Worm (Caenorhabditis elegans): ENCODE results near the gene dsl-6.
"Not testable (repeated sequence)": the region's sequence is repeated elsewhere in the genome, so short reads cannot be mapped to it uniquely, and the experiment has no call there.

The dsl-6 gene

ce11 chrIV:11398267-11398825, at the start of gene dsl-6:
TSS of gene dsl-6 (minus strand) at chrIV:11398317.
- TF ChIP-seq F13C5.2 (tag; optimal IDR thresholded peaks at IDR 0.05); tbx-37 (GFP tag; conservative IDR thresholded peaks at IDR 0.05); B0310.2 (tag; optimal IDR thresholded peaks at IDR 0.05): not testable (repeated sequence)

- TF ChIP-seq ceh-36 (tag; optimal IDR thresholded peaks at IDR 0.05) (no peak), hmbx-1 (tag; optimal IDR thresholded peaks at IDR 0.05) (no peak)
These were observed 40.1 kb upstream of the dsl-6 start for ce11 chrIV:11438255-11438654.

ce11 chrIV:11435761-11436160, 37.6 kb upstream of the dsl-6 start:
- TF ChIP-seq flt-1 (GFP tag; IDR thresholded peaks at IDR 0.05) (no peak), sea-1 (GFP tag; conservative IDR thresholded peaks at IDR 0.05) (no peak), tbx-11 (GFP tag; IDR thresholded peaks at IDR 0.05) (no peak), pes-1 (GFP tag; IDR thresholded peaks at IDR 0.05) (no peak), ets-7 (tag; optimal IDR thresholded peaks at IDR 0.05) (no peak), tbx-37 (GFP tag; conservative IDR thresholded peaks at IDR 0.05) (no peak), F13C5.2 (tag; optimal IDR thresholded peaks at IDR 0.05) (no peak), hmbx-1 (tag; optimal IDR thresholded peaks at IDR 0.05) (no peak), ama-1 (optimal IDR thresholded peaks at IDR 0.05) (no peak), hmg-4 (GFP tag; optimal IDR thresholded peaks at IDR 0.05) (no peak), tra-4 (tag; optimal IDR thresholded peaks at IDR 0.05) (no peak), ceh-13 (GFP tag; optimal IDR thresholded peaks at IDR 0.05) (no peak), hnd-1 (tag; optimal IDR thresholded peaks at IDR 0.05) (no peak), B0310.2 (tag; optimal IDR thresholded peaks at IDR 0.05) (no peak), ceh-36 (tag; optimal IDR thresholded peaks at IDR 0.05) (no peak), scrt-1 (GFP tag; IDR thresholded peaks at IDR 0.05) (no peak), aly-1 (tag; optimal IDR thresholded peaks at IDR 0.05) (no peak)

- TF ChIP-seq tbx-11 (GFP tag; IDR thresholded peaks at IDR 0.05) (no peak), scrt-1 (GFP tag; IDR thresholded peaks at IDR 0.05) (no peak), ets-7 (tag; optimal IDR thresholded peaks at IDR 0.05) (no peak), B0310.2 (tag; optimal IDR thresholded peaks at IDR 0.05) (no peak), hmbx-1 (tag; optimal IDR thresholded peaks at IDR 0.05) (no peak), hnd-1 (tag; optimal IDR thresholded peaks at IDR 0.05) (no peak), F13C5.2 (tag; optimal IDR thresholded peaks at IDR 0.05) (no peak), ama-1 (optimal IDR thresholded peaks at IDR 0.05) (no peak), sea-1 (GFP tag; conservative IDR thresholded peaks at IDR 0.05) (no peak), hmg-4 (GFP tag; optimal IDR thresholded peaks at IDR 0.05) (no peak), aly-1 (tag; optimal IDR thresholded peaks at IDR 0.05) (no peak), ceh-13 (GFP tag; optimal IDR thresholded peaks at IDR 0.05) (no peak), tbx-37 (GFP tag; conservative IDR thresholded peaks at IDR 0.05) (no peak), pes-1 (GFP tag; IDR thresholded peaks at IDR 0.05) (no peak), tra-4 (tag; optimal IDR thresholded peaks at IDR 0.05) (no peak), flt-1 (GFP tag; IDR thresholded peaks at IDR 0.05) (no peak), ceh-36 (tag; optimal IDR thresholded peaks at IDR 0.05) (no peak)
These were observed 36.5 kb upstream of the dsl-6 start for ce11 chrIV:11434575-11434974.

- TF ChIP-seq hmbx-1 (tag; optimal IDR thresholded peaks at IDR 0.05) (no peak), aly-1 (tag; optimal IDR thresholded peaks at IDR 0.05) (no peak)
These were observed 35.6 kb upstream of the dsl-6 start for ce11 chrIV:11433709-11434108.

- TF ChIP-seq scrt-1 (GFP tag; IDR thresholded peaks at IDR 0.05): no peak
- TF ChIP-seq ceh-36 (tag; optimal IDR thresholded peaks at IDR 0.05): no peak
- TF ChIP-seq tra-4 (tag; optimal IDR thresholded peaks at IDR 0.05): no peak
- TF ChIP-seq flt-1 (GFP tag; IDR thresholded peaks at IDR 0.05): no peak
These were observed 33.3 kb upstream of the dsl-6 start for ce11 chrIV:11431448-11431847.

- no peak for TF ChIP-seq ets-7 (tag; optimal IDR thresholded peaks at IDR 0.05)
- TF ChIP-seq tbx-11 (GFP tag; IDR thresholded peaks at IDR 0.05): no peak
- no peak for TF ChIP-seq hmbx-1 (tag; optimal IDR thresholded peaks at IDR 0.05)
- TF ChIP-seq aly-1 (tag; optimal IDR thresholded peaks at IDR 0.05): no peak
- TF ChIP-seq hmg-4 (GFP tag; optimal IDR thresholded peaks at IDR 0.05): no peak
- no peak for TF ChIP-seq pes-1 (GFP tag; IDR thresholded peaks at IDR 0.05)
- TF ChIP-seq tra-4 (tag; optimal IDR thresholded peaks at IDR 0.05): no peak
- no peak for TF ChIP-seq tbx-37 (GFP tag; conservative IDR thresholded peaks at IDR 0.05)
- no peak for TF ChIP-seq ceh-13 (GFP tag; optimal IDR thresholded peaks at IDR 0.05)
- TF ChIP-seq sea-1 (GFP tag; conservative IDR thresholded peaks at IDR 0.05): no peak
- no peak for TF ChIP-seq flt-1 (GFP tag; IDR thresholded peaks at IDR 0.05)
- TF ChIP-seq hnd-1 (tag; optimal IDR thresholded peaks at IDR 0.05): no peak
- no peak for TF ChIP-seq scrt-1 (GFP tag; IDR thresholded peaks at IDR 0.05)
- no peak for TF ChIP-seq ceh-36 (tag; optimal IDR thresholded peaks at IDR 0.05)
- no peak for TF ChIP-seq ama-1 (optimal IDR thresholded peaks at IDR 0.05)
- TF ChIP-seq F13C5.2 (tag; optimal IDR thresholded peaks at IDR 0.05): no peak
These were observed 27.3 kb upstream of the dsl-6 start, which contains the start of gene kin-4 for ce11 chrIV:11425442-11425841. TSS of gene kin-4 (plus strand) at chrIV:11425742.

ce11 chrIV:11424830-11425229, 26.7 kb upstream of the dsl-6 start, which contains the start of gene F22B3.8:
TSS of gene F22B3.8 (minus strand) at chrIV:11424930.
- TF ChIP-seq ceh-36 (tag; optimal IDR thresholded peaks at IDR 0.05): no peak

ce11 chrIV:11421696-11422095, 23.6 kb upstream of the dsl-6 start, which contains the start of gene F22B3.7:
TSS of gene F22B3.7 (minus strand) at chrIV:11421796.
- TF ChIP-seq ceh-36 (tag; optimal IDR thresholded peaks at IDR 0.05) (no peak), tbx-11 (GFP tag; IDR thresholded peaks at IDR 0.05) (no peak), tra-4 (tag; optimal IDR thresholded peaks at IDR 0.05) (no peak), pes-1 (GFP tag; IDR thresholded peaks at IDR 0.05) (no peak), aly-1 (tag; optimal IDR thresholded peaks at IDR 0.05) (no peak), ets-7 (tag; optimal IDR thresholded peaks at IDR 0.05) (no peak), flt-1 (GFP tag; IDR thresholded peaks at IDR 0.05) (no peak), hmg-4 (GFP tag; optimal IDR thresholded peaks at IDR 0.05) (no peak), B0310.2 (tag; optimal IDR thresholded peaks at IDR 0.05) (no peak)
